Fruit fly (Drosophila melanogaster): ENCODE results near the gene Acyp.

The Acyp gene

dm6 chr2L:13905072-13905847 lies 6.6 kb upstream of the Acyp start, which contains the start of gene Ance (continued):
- TF ChIP-seq Blimp-1 (GFP tag; optimal IDR thresholded peaks at IDR 0.05) (no peak), Sox14 (GFP tag; optimal IDR thresholded peaks at IDR 0.05) (peak; percentile 43), CG7368 (GFP tag; optimal IDR thresholded peaks at IDR 0.05) (peak; percentile 15), pdm3 (GFP tag; optimal IDR thresholded peaks at IDR 0.05) (peak; percentile 27), CG31627 (GFP tag; optimal IDR thresholded peaks at IDR 0.05) (peak; percentile 19), Lpt (GFP tag; optimal IDR thresholded peaks at IDR 0.05) (no peak), cyc (GFP tag; optimal IDR thresholded peaks at IDR 0.05) (peak; percentile 33), CG11294 (GFP tag; IDR thresholded peaks at IDR 0.05) (0 out of 2 replicates have a peak, but pooled peaks have one; percentile 24), Eip75B (GFP tag; optimal IDR thresholded peaks at IDR 0.05) (peak; percentile 44), salr (GFP tag; optimal IDR thresholded peaks at IDR 0.05) (no peak), topi (GFP tag; optimal IDR thresholded peaks at IDR 0.05) (peak; percentile 62), Hr39 (GFP tag; optimal IDR thresholded peaks at IDR 0.05) (no peak), CG6854 (GFP tag; optimal IDR thresholded peaks at IDR 0.05) (no peak), fkh (GFP tag; optimal IDR thresholded peaks at IDR 0.05) (peak; percentile 26), CG6792 (GFP tag; optimal IDR thresholded peaks at IDR 0.05) (peak; percentile 32), CG10631 (GFP tag; optimal IDR thresholded peaks at IDR 0.05) (peak; percentile 60), CG3032 (tag; optimal IDR thresholded peaks at IDR 0.05) (no peak), Ets96B (tag; optimal IDR thresholded peaks at IDR 0.05) (peak; percentile 76), CG3919 (GFP tag; optimal IDR thresholded peaks at IDR 0.05) (peak; percentile 56), CG8632 (GFP tag; optimal IDR thresholded peaks at IDR 0.05) (peak; percentile 17), CG4318 (GFP tag; optimal IDR thresholded peaks at IDR 0.05) (peak; percentile 2), vri (GFP tag; optimal IDR thresholded peaks at IDR 0.05) (peak; percentile 11)

- TF ChIP-seq Sox14 (GFP tag; optimal IDR thresholded peaks at IDR 0.05) (no peak), Lpt (GFP tag; optimal IDR thresholded peaks at IDR 0.05) (no peak), CG6808 (GFP tag; optimal IDR thresholded peaks at IDR 0.05) (no peak), svp (GFP tag) (peak; percentile 95), vri (GFP tag; optimal IDR thresholded peaks at IDR 0.05) (peak; percentile 77), CG1621 (tag; optimal IDR thresholded peaks at IDR 0.05) (no peak), Sox102F (GFP tag; optimal IDR thresholded peaks at IDR 0.05) (no peak), Gug (GFP tag; IDR thresholded peaks at IDR 0.05) (no peak), spab (GFP tag; optimal IDR thresholded peaks at IDR 0.05) (no peak), CG11294 (GFP tag; IDR thresholded peaks at IDR 0.05) (no peak), CG11902 (GFP tag; optimal IDR thresholded peaks at IDR 0.05) (no peak)
These were observed 5.9 kb upstream of the Acyp start for dm6 chr2L:13905848-13906585.

dm6 chr2L:13909033-13909432 lies 2.9 kb upstream of the Acyp start, which contains the start of gene Ance-2:
Gene Ance-2 (plus strand): TSS chr2L:13909333.
- TF ChIP-seq Eip93F (GFP tag; optimal IDR thresholded peaks at IDR 0.05) (no peak), salr (GFP tag; optimal IDR thresholded peaks at IDR 0.05) (no peak), net (GFP tag; optimal IDR thresholded peaks at IDR 0.05) (no peak), CG3919 (GFP tag; optimal IDR thresholded peaks at IDR 0.05) (no peak), CG11902 (GFP tag; optimal IDR thresholded peaks at IDR 0.05) (no peak), Sox15 (GFP tag; optimal IDR thresholded peaks at IDR 0.05) (no peak), CG10669 (GFP tag; optimal IDR thresholded peaks at IDR 0.05) (no peak), acj6 (GFP tag; optimal IDR thresholded peaks at IDR 0.05) (no peak), achi (GFP tag; optimal IDR thresholded peaks at IDR 0.05) (no peak)
